Worm (Caenorhabditis elegans): ENCODE measurements around the gene spe-42.

ce11 chrV:11711751-11712150 lies 25.0 kb downstream of the spe-42 start:
- no peak for TF ChIP-seq ama-1 (optimal IDR thresholded peaks at IDR 0.05)
- no peak for TF ChIP-seq hnd-1 (tag; optimal IDR thresholded peaks at IDR 0.05)
- TF ChIP-seq sea-1 (GFP tag; conservative IDR thresholded peaks at IDR 0.05) = no peak
- TF ChIP-seq aly-1 (tag; optimal IDR thresholded peaks at IDR 0.05) = no peak
- no peak for TF ChIP-seq tbx-11 (GFP tag; IDR thresholded peaks at IDR 0.05)
- TF ChIP-seq tra-4 (tag; optimal IDR thresholded peaks at IDR 0.05) = no peak
- TF ChIP-seq hmbx-1 (tag; optimal IDR thresholded peaks at IDR 0.05) = no peak
- TF ChIP-seq ceh-13 (GFP tag; optimal IDR thresholded peaks at IDR 0.05) = no peak
- TF ChIP-seq flt-1 (GFP tag; IDR thresholded peaks at IDR 0.05) = no peak

Measured in whole organism, early embryonic.